Worm (Caenorhabditis elegans) whole organism, early embryonic: ENCODE results near the gene T04A11.1.

ENCODE experiments used
- F13C5.2 ChIP-seq: sonication (generic microtip); optimal IDR thresholded peaks from 2 replicates; lab custom pipeline; 2017; ENCODE audit warnings: mild to moderate bottlenecking, missing genetic modification characterization, inconsistent platforms, missing compliant biosample characterization
- aly-1 ChIP-seq: sonication (generic microtip); optimal IDR thresholded peaks from 2 replicates; lab custom pipeline; 2016; ENCODE audit warnings: missing genetic modification characterization, missing compliant biosample characterization
- ama-1 ChIP-seq: fragments of 150-350 bp; optimal IDR thresholded peaks from 2 replicates; lab custom pipeline; 2014
- ceh-36 ChIP-seq: sonication (generic microtip); optimal IDR thresholded peaks from 2 replicates; lab custom pipeline; 2016; ENCODE audit warnings: missing genetic modification characterization, inconsistent platforms, missing compliant biosample characterization
- ets-7 ChIP-seq: sonication (generic microtip); optimal IDR thresholded peaks from 2 replicates; lab custom pipeline; 2016; ENCODE audit warnings: missing genotype, missing genetic modification characterization, missing compliant biosample characterization
- flt-1 ChIP-seq: fragments of 200-800 bp; sonication (Bioruptor generic); IDR thresholded peaks from 2 replicates; pipeline ENCODE4 v1.3.6; 2022; ENCODE audit warnings: missing genetic modification characterization, missing compliant biosample characterization
- hmbx-1 ChIP-seq: sonication (generic microtip); optimal IDR thresholded peaks from 2 replicates; lab custom pipeline; 2016; ENCODE audit warnings: mild to moderate bottlenecking, missing genetic modification characterization, missing compliant biosample characterization
- hmg-4 ChIP-seq: fragments of 200-800 bp; sonication (Bioruptor generic); optimal IDR thresholded peaks from 2 replicates; lab custom pipeline; 2018; ENCODE audit warnings: mild to moderate bottlenecking, missing genetic modification characterization, missing compliant biosample characterization
- scrt-1 ChIP-seq: fragments of 200-800 bp; sonication (Bioruptor generic); IDR thresholded peaks from 2 replicates; pipeline ENCODE4 v1.3.6; 2022; ENCODE audit warnings: missing genetic modification characterization, missing compliant biosample characterization
- tbx-11 ChIP-seq: fragments of 200-800 bp; sonication (Bioruptor generic); IDR thresholded peaks from 2 replicates; pipeline ENCODE4 v1.3.6; 2022; ENCODE audit warnings: missing genetic modification characterization, missing compliant biosample characterization
- tbx-37 ChIP-seq: fragments of 200-800 bp; sonication (Bioruptor generic); conservative IDR thresholded peaks from 2 replicates; pipeline ENCODE4 v1.3.6; 2022; ENCODE audit warnings: missing genetic modification reagents, missing genetic modification characterization, missing compliant biosample characterization
- tra-4 ChIP-seq: sonication (generic microtip); optimal IDR thresholded peaks from 2 replicates; lab custom pipeline; 2017; ENCODE audit warnings: missing genetic modification characterization, missing compliant biosample characterization

DNA sequence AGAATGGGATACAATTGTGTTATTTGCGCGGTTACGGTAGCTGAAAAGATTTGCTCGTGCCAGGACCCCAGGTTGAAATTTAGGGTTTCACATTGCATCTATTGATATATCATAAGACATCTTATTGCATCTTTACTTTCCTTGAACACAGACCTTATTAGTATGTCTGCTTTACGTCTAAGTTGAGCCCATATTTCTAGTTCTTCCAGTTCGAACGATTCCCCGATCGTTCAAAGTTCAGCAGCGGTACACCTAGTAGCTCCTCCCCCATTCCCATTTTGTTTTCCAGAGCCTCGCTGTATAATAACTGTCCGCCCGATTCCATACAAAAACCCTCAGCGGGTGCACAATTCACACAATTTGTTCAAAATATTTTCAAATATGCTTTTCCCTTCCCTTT is 35.1 kb downstream of the T04A11.1 start, which contains the start of gene C25G4.17:
- TF ChIP-seq ama-1 (lab: Kevin White, UChicago) = no peak
- no peak for TF ChIP-seq ets-7 (tag; lab: Kevin White, UChicago)
- no peak for TF ChIP-seq hmg-4 (GFP tag; lab: Kevin White, UChicago)
- TF ChIP-seq hmbx-1 = no peak
- TF ChIP-seq tbx-37 (GFP tag; lab: Robert Waterston, UW) = no peak
- no peak for TF ChIP-seq ceh-36
- TF ChIP-seq scrt-1 (GFP tag; lab: Robert Waterston, UW) = no peak
- TF ChIP-seq tra-4 (tag; lab: Kevin White, UChicago) = no peak
- no peak for TF ChIP-seq F13C5.2
- no peak for TF ChIP-seq aly-1 (tag; lab: Kevin White, UChicago)
- TF ChIP-seq flt-1 (GFP tag; lab: Robert Waterston, UW) = no peak
- TF ChIP-seq tbx-11 (GFP tag; lab: Robert Waterston, UW) = no peak
